Worm (Caenorhabditis elegans) whole organism, L3 larva: ENCODE data around the gene T21E8.5.

Experiments used
- nhr-12 ChIP-seq: fragments of 150-350 bp; optimal IDR thresholded peaks from 2 replicates; lab custom pipeline; 2014; ENCODE audit warnings: missing biosample characterization, missing genetic modification characterization
- zag-1 ChIP-seq: fragments of 150-350 bp; optimal IDR thresholded peaks from 2 replicates; lab custom pipeline; 2014; ENCODE audit warnings: missing biosample characterization, missing genetic modification characterization

ce11 chrX:10910716-10911115, 24.7 kb downstream of the T21E8.5 start, which contains the start of gene F47B10.8:
- no peak for TF ChIP-seq zag-1 (tag; lab: Kevin White, UChicago)
- no peak for TF ChIP-seq nhr-12 (tag; lab: Kevin White, UChicago)
